In the genomic region with DNA sequence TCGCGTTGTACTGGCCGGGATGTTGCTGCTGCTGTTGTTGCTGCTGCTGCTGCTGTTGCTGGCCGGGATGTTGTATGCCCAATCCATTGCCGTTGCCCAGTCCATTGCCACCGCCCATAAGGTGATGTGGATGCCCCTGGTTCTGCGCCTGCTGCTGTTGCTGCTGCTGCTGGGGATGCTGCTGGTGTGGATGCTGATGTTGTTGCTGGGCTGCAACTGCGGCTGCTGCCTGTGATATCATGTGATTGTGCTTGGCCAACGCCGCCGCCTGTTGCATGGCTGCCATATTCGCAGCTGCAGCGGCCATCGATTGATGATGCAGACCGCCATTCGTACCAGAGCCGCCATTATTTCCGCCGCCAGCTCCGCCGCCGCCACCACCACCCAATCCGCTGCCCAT, we compare ENCODE assay signal across 2 fruit fly cellular contexts.
A peak's percentile ranks its signal among the peaks of the same experiment; 100 is the strongest.
TF ChIP-seq lines count a peak whose summit lies in the region.

No protein-coding gene starts in this region.

- no peak for TF ChIP-seq CTCF in whole organism, embryonic (GFP tag; optimal IDR thresholded peaks at IDR 0.05; lab: Kevin White, UChicago)

TF ChIP-seq in whole organism, embryonic, 481 proteins besides CTCF, POLR2A, EP300 and RAD21:
- no peak for TF ChIP-seq ase (GFP tag; IDR thresholded peaks at IDR 0.05; lab: Robert Waterston, UW)
- no peak for TF ChIP-seq Taf1 (GFP tag; IDR thresholded peaks at IDR 0.05; lab: Robert Waterston, UW)
- TF ChIP-seq GATAe (GFP tag; conservative IDR thresholded peaks at IDR 0.05; lab: Robert Waterston, UW): no peak
- no peak for TF ChIP-seq Sin3A (optimal IDR thresholded peaks at IDR 0.05; lab: Kevin White, UChicago)
- TF ChIP-seq CG8478 (optimal IDR thresholded peaks at IDR 0.05; lab: Kevin White, UChicago): peak; percentile 48
- no peak for TF ChIP-seq HLH54F (GFP tag; optimal IDR thresholded peaks at IDR 0.05; lab: Kevin White, UChicago)
- TF ChIP-seq ATbp (GFP tag; optimal IDR thresholded peaks at IDR 0.05; lab: Kevin White, UChicago): no peak
- no peak for TF ChIP-seq CG12219 (GFP tag; optimal IDR thresholded peaks at IDR 0.05; lab: Kevin White, UChicago)
- TF ChIP-seq ato (GFP tag; IDR thresholded peaks at IDR 0.05; lab: Robert Waterston, UW; ENCODE audit: partially characterized antibody): no peak
- peak; percentile 57 for TF ChIP-seq Med (GFP tag; lab: Kevin White, UChicago)
- TF ChIP-seq Myb (GFP tag; optimal IDR thresholded peaks at IDR 0.05; lab: Kevin White, UChicago): no peak
- TF ChIP-seq mam (GFP tag; optimal IDR thresholded peaks at IDR 0.05; lab: Kevin White, UChicago): no peak
- TF ChIP-seq Dfd (GFP tag; optimal IDR thresholded peaks at IDR 0.05; lab: Kevin White, UChicago): peak in 1 of 2 experiments; percentile 68
- TF ChIP-seq CG4404 (GFP tag; IDR thresholded peaks at IDR 0.05; lab: Robert Waterston, UW): no peak
- TF ChIP-seq CG31224 (GFP tag; IDR thresholded peaks at IDR 0.05; lab: Robert Waterston, UW): no peak
- no peak for TF ChIP-seq HLHmδ (GFP tag; optimal IDR thresholded peaks at IDR 0.05; lab: Kevin White, UChicago)
- TF ChIP-seq Drgx (GFP tag; IDR thresholded peaks at IDR 0.05; lab: Robert Waterston, UW): no peak
- TF ChIP-seq Oaz (GFP tag; IDR thresholded peaks at IDR 0.05; lab: Robert Waterston, UW): no peak
- TF ChIP-seq croc (GFP tag; conservative IDR thresholded peaks at IDR 0.05; lab: Robert Waterston, UW): no peak
- no peak for TF ChIP-seq HHEX (GFP tag; optimal IDR thresholded peaks at IDR 0.05; lab: Kevin White, UChicago)
- no peak for TF ChIP-seq CG10267 (tag; optimal IDR thresholded peaks at IDR 0.05; lab: Kevin White, UChicago)
- TF ChIP-seq CG11085 (GFP tag; IDR thresholded peaks at IDR 0.05; lab: Robert Waterston, UW): no peak
- TF ChIP-seq CG43689 (GFP tag; IDR thresholded peaks at IDR 0.05; lab: Robert Waterston, UW): no peak
- no peak for TF ChIP-seq Xrp1 (GFP tag; IDR thresholded peaks at IDR 0.05; lab: Robert Waterston, UW)
- TF ChIP-seq lilli (GFP tag; optimal IDR thresholded peaks at IDR 0.05; lab: Kevin White, UChicago): no peak
- no peak for TF ChIP-seq Scr (GFP tag; IDR thresholded peaks at IDR 0.05; lab: Robert Waterston, UW; ENCODE audit: partially characterized antibody)
- 0 out of 3 replicates have a peak, but pooled peaks have one; percentile 45 for TF ChIP-seq CG11456 (GFP tag; IDR thresholded peaks at IDR 0.05; lab: Robert Waterston, UW)
- TF ChIP-seq CG17612 (GFP tag; IDR thresholded peaks at IDR 0.05; lab: Robert Waterston, UW): 0 out of 2 replicates have a peak, but pooled peaks have one; percentile 23
- no peak for TF ChIP-seq CG13775 (GFP tag; optimal IDR thresholded peaks at IDR 0.05; lab: Kevin White, UChicago)
- no peak for TF ChIP-seq repo (GFP tag; optimal IDR thresholded peaks at IDR 0.05; lab: Kevin White, UChicago)

TF ChIP-seq in whole organism, wandering third instar larva, 38 proteins besides CTCF, POLR2A, EP300 and RAD21:
- TF ChIP-seq psq (GFP tag; optimal IDR thresholded peaks at IDR 0.05; lab: Kevin White, UChicago): no peak
- TF ChIP-seq Dfd (GFP tag; optimal IDR thresholded peaks at IDR 0.05; lab: Kevin White, UChicago): peak; percentile 92
